Fruit fly (Drosophila melanogaster) whole organism, embryonic: ENCODE data around the gene CG31817.

Experiments
- Asciz ChIP-seq: fragments of 200-800 bp; sonication (Bioruptor generic); optimal IDR thresholded peaks from 2 replicates; lab custom pipeline; 2017; ENCODE audit warnings: missing biosample characterization, mild to moderate bottlenecking, missing genetic modification characterization, missing genetic modification reagents
- Atf-2 ChIP-seq: fragments of 200-800 bp; sonication (Bioruptor generic); optimal IDR thresholded peaks from 2 replicates; lab custom pipeline; 2016; ENCODE audit warnings: missing biosample characterization, missing genetic modification characterization
- Blimp-1 ChIP-seq: fragments of 200-800 bp; sonication (Bioruptor generic); optimal IDR thresholded peaks from 3 replicates; lab custom pipeline; 2018; ENCODE audit warnings: missing biosample characterization, missing genetic modification characterization, mild to moderate bottlenecking, moderate library complexity, missing genetic modification reagents
- BtbVII ChIP-seq: fragments of 200-800 bp; sonication (Bioruptor generic); optimal IDR thresholded peaks from 3 replicates; lab custom pipeline; 2017; ENCODE audit warnings: missing biosample characterization, mild to moderate bottlenecking, missing genetic modification characterization
- CG10209 ChIP-seq: fragments of 200-800 bp; sonication (Bioruptor generic); optimal IDR thresholded peaks from 3 replicates; lab custom pipeline; 2017; ENCODE audit warnings: missing biosample characterization, mild to moderate bottlenecking, missing genetic modification characterization, missing genetic modification reagents
- CG10274 ChIP-seq: fragments of 200-800 bp; sonication (Bioruptor generic); optimal IDR thresholded peaks from 3 replicates; lab custom pipeline; 2017; ENCODE audit warnings: missing biosample characterization, mild to moderate bottlenecking, missing genetic modification characterization
- CG10959 ChIP-seq: fragments of 200-800 bp; sonication (Bioruptor generic); IDR thresholded peaks from 2 replicates; pipeline ENCODE4 v1.3.6; 2022; ENCODE audit warnings: missing biosample characterization, missing genetic modification characterization
- CG11247 ChIP-seq: fragments of 200-800 bp; sonication (Bioruptor generic); IDR thresholded peaks from 2 replicates; pipeline ENCODE4 v1.3.6; 2022; ENCODE audit warnings: missing biosample characterization, missing genetic modification characterization
- CG11504 ChIP-seq: fragments of 200-800 bp; sonication (Bioruptor generic); optimal IDR thresholded peaks from 3 replicates; lab custom pipeline; 2019; ENCODE audit warnings: missing biosample characterization, mild to moderate bottlenecking, missing genetic modification characterization, moderate library complexity
- CG12236 ChIP-seq: fragments of 200-800 bp; sonication (Bioruptor generic); optimal IDR thresholded peaks from 2 replicates; lab custom pipeline; 2016; ENCODE audit warnings: missing biosample characterization, missing genetic modification characterization
- CG13424 ChIP-seq: fragments of 200-800 bp; sonication (Bioruptor generic); optimal IDR thresholded peaks from 2 replicates; lab custom pipeline; 2019; ENCODE audit warnings: missing biosample characterization, mild to moderate bottlenecking, missing genetic modification characterization, moderate library complexity
- CG14014 ChIP-seq: fragments of 200-800 bp; sonication (Bioruptor generic); IDR thresholded peaks from 2 replicates; pipeline ENCODE4 v1.3.6; 2022; ENCODE audit warnings: missing biosample characterization, missing genetic modification characterization
- CG1602 ChIP-seq: fragments of 200-800 bp; sonication (Bioruptor generic); optimal IDR thresholded peaks from 3 replicates; lab custom pipeline; 2016; ENCODE audit warnings: missing biosample characterization, missing genetic modification characterization
- CG17802 ChIP-seq: fragments of 200-800 bp; sonication (Bioruptor generic); optimal IDR thresholded peaks from 2 replicates; lab custom pipeline; 2018; ENCODE audit warnings: missing biosample characterization, mild to moderate bottlenecking, missing genetic modification characterization, moderate library complexity
- CG2129 ChIP-seq: fragments of 200-800 bp; sonication (Bioruptor generic); IDR thresholded peaks from 2 replicates; pipeline ENCODE4 v1.3.6; 2022; ENCODE audit warnings: missing biosample characterization, missing genetic modification characterization; ENCODE audit not compliant: partially characterized antibody
- CG2889 ChIP-seq: fragments of 200-800 bp; sonication (Bioruptor generic); IDR thresholded peaks from 3 replicates; pipeline ENCODE4 v1.3.6; 2022; ENCODE audit warnings: missing biosample characterization, missing genetic modification characterization
- CG32767 ChIP-seq: fragments of 200-800 bp; sonication (Bioruptor generic); IDR thresholded peaks from 2 replicates; pipeline ENCODE4 v1.3.6; 2022; ENCODE audit warnings: missing biosample characterization, missing genetic modification characterization
- CG32772 ChIP-seq: fragments of 200-800 bp; sonication (Bioruptor generic); IDR thresholded peaks from 2 replicates; pipeline ENCODE4 v1.3.6; 2022; ENCODE audit warnings: missing biosample characterization, missing genetic modification characterization
- CG3281 ChIP-seq: fragments of 200-800 bp; sonication (Bioruptor generic); optimal IDR thresholded peaks from 3 replicates; lab custom pipeline; 2017; ENCODE audit warnings: missing biosample characterization, mild to moderate bottlenecking, missing genetic modification characterization
- CG4328 ChIP-seq: fragments of 200-800 bp; sonication (Bioruptor generic); optimal IDR thresholded peaks from 3 replicates; lab custom pipeline; 2017; ENCODE audit warnings: missing biosample characterization, missing genetic modification reagents, missing genetic modification characterization
- CG4854 ChIP-seq: fragments of 200-800 bp; sonication (Bioruptor generic); optimal IDR thresholded peaks from 2 replicates; lab custom pipeline; 2016; ENCODE audit warnings: missing biosample characterization, missing genetic modification characterization, inconsistent platforms
- CG7928 ChIP-seq: fragments of 200-800 bp; sonication (Bioruptor generic); optimal IDR thresholded peaks from 2 replicates; lab custom pipeline; 2017; ENCODE audit warnings: missing biosample characterization, mild to moderate bottlenecking, missing genetic modification characterization
- CG7987 ChIP-seq: fragments of 200-800 bp; sonication (Bioruptor generic); optimal IDR thresholded peaks from 2 replicates; lab custom pipeline; 2018; ENCODE audit warnings: missing biosample characterization, mild to moderate bottlenecking, missing genetic modification characterization, moderate library complexity
- CG9932 ChIP-seq: fragments of 200-800 bp; sonication (Bioruptor generic); IDR thresholded peaks from 2 replicates; pipeline ENCODE4 v1.3.6; 2022; ENCODE audit warnings: missing biosample characterization, missing genetic modification characterization
- Dbx ChIP-seq: fragments of 200-800 bp; sonication (Bioruptor generic); IDR thresholded peaks from 3 replicates; pipeline ENCODE4 v1.3.6; 2022; ENCODE audit warnings: missing biosample characterization, missing genetic modification characterization
- Drgx ChIP-seq: fragments of 200-800 bp; sonication (Bioruptor generic); IDR thresholded peaks from 2 replicates; pipeline ENCODE4 v1.3.6; 2022; ENCODE audit warnings: missing biosample characterization, missing genetic modification characterization
- Ets65A ChIP-seq: fragments of 200-800 bp; sonication (Bioruptor generic); peaks from one replicate; lab custom pipeline; 2016; ENCODE audit warnings: missing biosample characterization, missing genetic modification characterization
- Fer2 ChIP-seq: fragments of 200-800 bp; sonication (Bioruptor generic); optimal IDR thresholded peaks from 2 replicates; lab custom pipeline; 2018; ENCODE audit warnings: missing biosample characterization, mild to moderate bottlenecking, missing genetic modification characterization, moderate library complexity
- Fer3 ChIP-seq: fragments of 200-800 bp; sonication (Bioruptor generic); optimal IDR thresholded peaks from 2 replicates; lab custom pipeline; 2018; ENCODE audit warnings: missing biosample characterization, mild to moderate bottlenecking, missing genetic modification characterization, moderate library complexity
- Hand ChIP-seq: fragments of 200-800 bp; sonication (Bioruptor generic); optimal IDR thresholded peaks from 2 replicates; lab custom pipeline; 2017; ENCODE audit warnings: mild to moderate bottlenecking, missing biosample characterization, missing genetic modification reagents, missing genetic modification characterization
- Lhr ChIP-seq: fragments of 200-800 bp; sonication (Bioruptor generic); optimal IDR thresholded peaks from 3 replicates; lab custom pipeline; 2017; ENCODE audit warnings: mild to moderate bottlenecking, missing biosample characterization, missing genetic modification reagents, missing genetic modification characterization
- PHDP ChIP-seq: fragments of 200-800 bp; sonication (Bioruptor generic); optimal IDR thresholded peaks from 3 replicates; lab custom pipeline; 2018; ENCODE audit warnings: missing biosample characterization, mild to moderate bottlenecking, missing genetic modification characterization, moderate library complexity
- Six4 ChIP-seq: fragments of 200-800 bp; sonication (Bioruptor generic); optimal IDR thresholded peaks from 2 replicates; lab custom pipeline; 2016; ENCODE audit warnings: missing biosample characterization, missing genetic modification characterization
- Stat92E ChIP-seq, 3 experiments: fragments of >200 bp in 2 of 3; fragments of 200-800 bp in 1 of 3; sonication (Bioruptor generic) in 1 of 3; optimal IDR thresholded peaks; 2 replicates each; lab custom pipeline; 2017 to 2019; ENCODE audit warnings: missing biosample characterization in 3 of 3, missing genetic modification characterization in 3 of 3, mild to moderate bottlenecking in 1 of 3, moderate library complexity in 1 of 3
- ash1 ChIP-seq: fragments of 200-800 bp; sonication (Bioruptor generic); optimal IDR thresholded peaks from 2 replicates; lab custom pipeline; 2018; ENCODE audit warnings: missing biosample characterization, mild to moderate bottlenecking, missing genetic modification characterization
- ewg ChIP-seq: fragments of 200-800 bp; sonication (Bioruptor generic); optimal IDR thresholded peaks from 3 replicates; lab custom pipeline; 2017; ENCODE audit warnings: mild to moderate bottlenecking, missing biosample characterization, missing genetic modification reagents, missing genetic modification characterization
- fd64A ChIP-seq: fragments of 200-800 bp; sonication (Bioruptor generic); optimal IDR thresholded peaks from 3 replicates; lab custom pipeline; 2018; ENCODE audit warnings: missing biosample characterization, mild to moderate bottlenecking, missing genetic modification characterization
- gcm2 ChIP-seq: fragments of 200-800 bp; sonication (Bioruptor generic); optimal IDR thresholded peaks from 2 replicates; lab custom pipeline; 2016; ENCODE audit warnings: missing biosample characterization, missing genetic modification characterization
- gem ChIP-seq: fragments of 200-800 bp; sonication (Bioruptor generic); optimal IDR thresholded peaks from 2 replicates; lab custom pipeline; 2019; ENCODE audit warnings: missing biosample characterization, mild to moderate bottlenecking, missing genetic modification characterization, moderate library complexity
- h ChIP-seq: fragments of >200 bp; optimal IDR thresholded peaks from 2 replicates; lab custom pipeline; 2017
- klu ChIP-seq: fragments of 200-800 bp; sonication (Bioruptor generic); IDR thresholded peaks from 2 replicates; pipeline ENCODE4 v1.3.6; 2022; ENCODE audit warnings: missing biosample characterization, missing genetic modification characterization
- lmd ChIP-seq: fragments of 200-800 bp; sonication (Bioruptor generic); IDR thresholded peaks from 2 replicates; pipeline ENCODE4 v1.3.6; 2022; ENCODE audit warnings: missing biosample characterization, missing genetic modification characterization
- nmo ChIP-seq: fragments of 200-800 bp; sonication (Bioruptor generic); optimal IDR thresholded peaks from 2 replicates; lab custom pipeline; 2018; ENCODE audit warnings: missing biosample characterization, mild to moderate bottlenecking, missing genetic modification characterization, moderate library complexity
- p53 ChIP-seq: fragments of 200-800 bp; sonication (Bioruptor generic); optimal IDR thresholded peaks from 2 replicates; lab custom pipeline; 2016; ENCODE audit warnings: missing biosample characterization, missing genetic modification characterization
- pfk ChIP-seq: fragments of 200-800 bp; sonication (Bioruptor generic); optimal IDR thresholded peaks from 2 replicates; lab custom pipeline; 2018; ENCODE audit warnings: missing biosample characterization, mild to moderate bottlenecking, missing genetic modification characterization, moderate library complexity
- run ChIP-seq: fragments of 200-800 bp; sonication (Bioruptor generic); optimal IDR thresholded peaks from 3 replicates; lab custom pipeline; 2018; ENCODE audit warnings: missing biosample characterization, mild to moderate bottlenecking, missing genetic modification characterization
- sug ChIP-seq: fragments of 200-800 bp; optimal IDR thresholded peaks from 2 replicates; lab custom pipeline; 2019; ENCODE audit warnings: missing biosample characterization, mild to moderate bottlenecking, missing genetic modification characterization, moderate library complexity
- tgo ChIP-seq: fragments of 200-800 bp; sonication (Bioruptor generic); IDR thresholded peaks from 3 replicates; pipeline ENCODE4 v1.3.6; 2022; ENCODE audit warnings: missing biosample characterization, missing genetic modification characterization
- tin ChIP-seq: fragments of 200-800 bp; sonication (Bioruptor generic); optimal IDR thresholded peaks from 3 replicates; lab custom pipeline; 2016; ENCODE audit warnings: missing biosample characterization, missing genetic modification characterization
- trem ChIP-seq: fragments of 200-800 bp; optimal IDR thresholded peaks from 3 replicates; lab custom pipeline; 2019; ENCODE audit warnings: missing biosample characterization, mild to moderate bottlenecking, missing genetic modification characterization, moderate library complexity
- unpg ChIP-seq: fragments of 200-800 bp; sonication (Bioruptor generic); optimal IDR thresholded peaks from 3 replicates; lab custom pipeline; 2018; ENCODE audit warnings: missing biosample characterization, mild to moderate bottlenecking, missing genetic modification characterization, moderate library complexity

CG31817 gene

DNA sequence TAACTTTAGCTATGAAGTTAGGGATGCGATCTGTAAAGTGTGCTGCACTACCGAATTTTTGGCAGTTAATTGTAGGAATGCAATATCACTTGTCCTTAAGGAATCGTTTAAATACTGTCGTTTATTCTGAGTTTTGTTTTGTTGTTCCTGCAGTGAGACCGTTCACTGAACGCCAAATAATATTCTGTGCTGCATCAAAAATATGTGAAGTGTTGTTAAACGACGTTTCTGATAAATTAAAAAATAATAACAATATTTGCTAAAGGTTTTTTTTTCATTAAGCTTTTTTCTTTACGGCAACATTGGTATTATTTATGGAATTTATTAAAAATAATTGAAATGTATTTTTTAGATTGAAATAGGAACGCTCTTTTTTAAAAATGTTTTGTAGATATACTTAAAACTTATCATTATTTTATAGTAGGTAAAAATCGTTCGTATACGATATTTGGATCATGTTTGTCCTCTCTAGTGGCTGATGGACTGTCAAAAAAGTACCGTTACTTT, 34.9 kb downstream of the CG31817 start, which contains the start of gene GMF (continued):
- TF ChIP-seq Fer3 (tag; lab: Kevin White, UChicago): peak; percentile 20
- no peak for TF ChIP-seq Drgx (GFP tag; lab: Robert Waterston, UW)
- TF ChIP-seq Blimp-1: no peak
- TF ChIP-seq CG1602 (GFP tag; lab: Kevin White, UChicago): peak; percentile 23
- 0 out of 3 replicates have a peak, but pooled peaks have one; percentile 11 for TF ChIP-seq Dbx (GFP tag; lab: Robert Waterston, UW)
- no peak for TF ChIP-seq BtbVII (GFP tag; lab: Kevin White, UChicago)
- peak; percentile 43 for TF ChIP-seq sug (tag; lab: Kevin White, UChicago)
- peak; percentile 10 for TF ChIP-seq CG10209 (GFP tag; lab: Kevin White, UChicago)
- no peak for TF ChIP-seq Fer2
- TF ChIP-seq unpg (GFP tag; lab: Kevin White, UChicago): peak; percentile 40
- TF ChIP-seq Asciz (GFP tag; lab: Kevin White, UChicago): peak; percentile 26
- no peak for TF ChIP-seq CG32772 (GFP tag; lab: Robert Waterston, UW)
- peak; percentile 84 for TF ChIP-seq Ets65A
- no peak for TF ChIP-seq Atf-2 (GFP tag; lab: Kevin White, UChicago)
- TF ChIP-seq CG10274 (GFP tag; lab: Kevin White, UChicago): no peak
- TF ChIP-seq run (tag; lab: Kevin White, UChicago): no peak
- no peak for TF ChIP-seq gcm2 (GFP tag; lab: Kevin White, UChicago)
- no peak for TF ChIP-seq CG11504
- no peak for TF ChIP-seq CG7928 (GFP tag; lab: Kevin White, UChicago)
- TF ChIP-seq Six4: peak; percentile 6
- TF ChIP-seq ewg (GFP tag; lab: Kevin White, UChicago): no peak
- TF ChIP-seq CG7987 (GFP tag; lab: Kevin White, UChicago): no peak
- peak; percentile 75 for TF ChIP-seq nmo
- TF ChIP-seq tin (GFP tag; lab: Kevin White, UChicago): peak; percentile 37
- TF ChIP-seq Lhr (GFP tag; lab: Kevin White, UChicago): peak; percentile 53
- TF ChIP-seq ash1 (GFP tag; lab: Kevin White, UChicago): no peak
- no peak for TF ChIP-seq Hand (GFP tag; lab: Kevin White, UChicago)
- no peak for TF ChIP-seq pfk
- TF ChIP-seq CG11247: no peak
- peak; percentile 25 for TF ChIP-seq CG13424 (tag; lab: Kevin White, UChicago)
- TF ChIP-seq klu (GFP tag; lab: Robert Waterston, UW): no peak
- TF ChIP-seq CG3281 (GFP tag; lab: Kevin White, UChicago): peak; percentile 6
- no peak for TF ChIP-seq CG4854
- TF ChIP-seq CG9932 (GFP tag; lab: Robert Waterston, UW): peak; percentile 45
- no peak for TF ChIP-seq CG12236 (GFP tag; lab: Kevin White, UChicago)
- peak; percentile 6 for TF ChIP-seq PHDP (tag; lab: Kevin White, UChicago)
- no peak for TF ChIP-seq CG17802
- TF ChIP-seq h: no peak
- no peak for TF ChIP-seq CG4328
- TF ChIP-seq p53 (GFP tag; lab: Kevin White, UChicago): no peak
- TF ChIP-seq lmd (GFP tag; lab: Robert Waterston, UW): no peak
- TF ChIP-seq tgo (GFP tag; lab: Robert Waterston, UW): no peak
- TF ChIP-seq CG14014: no peak
- no peak for TF ChIP-seq Stat92E (GFP tag; optimal IDR thresholded peaks at IDR 0.05; lab: Kevin White, UChicago)
- TF ChIP-seq CG2129 (GFP tag; lab: Robert Waterston, UW): no peak
- TF ChIP-seq gem (tag; lab: Kevin White, UChicago): peak; percentile 74
- TF ChIP-seq CG32767 (GFP tag; lab: Robert Waterston, UW): no peak
- TF ChIP-seq fd64A (GFP tag; lab: Kevin White, UChicago): no peak
- peak; percentile 61 for TF ChIP-seq trem
- no peak for TF ChIP-seq CG10959 (GFP tag; lab: Robert Waterston, UW)
- no peak for TF ChIP-seq CG2889 (GFP tag; lab: Robert Waterston, UW)
